Worm (Caenorhabditis elegans): Measurements from ENCODE around the gene Y45F10B.13.

- TF ChIP-seq him-1 (tag; optimal IDR thresholded peaks at IDR 0.05) (no peak), W03F9.2 (tag; optimal IDR thresholded peaks at IDR 0.05) (no peak), dao-5 (tag; optimal IDR thresholded peaks at IDR 0.05) (no peak)
Measured at ce11 chrIV:13525223-13525622, 36.3 kb downstream of the Y45F10B.13 start.
